Worm (Caenorhabditis elegans) whole organism, midembryonic: ENCODE measurements around the gene oac-55.

Source experiments
- T22C8.4 ChIP-seq: fragments of 200-800 bp; sonication (Bioruptor generic); IDR thresholded peaks from 2 replicates; pipeline ENCODE4 v1.3.6; 2022; ENCODE audit warnings: missing genetic modification characterization, missing compliant biosample characterization
- cog-1 ChIP-seq: sonication (generic microtip); optimal IDR thresholded peaks from 2 replicates; lab custom pipeline; 2016; ENCODE audit warnings: missing genetic modification characterization, missing compliant biosample characterization
- flt-1 ChIP-seq: fragments of 200-800 bp; sonication (Bioruptor generic); IDR thresholded peaks from 2 replicates; pipeline ENCODE4 v1.3.6; 2022; ENCODE audit warnings: missing genetic modification characterization, missing compliant biosample characterization
- klf-2 ChIP-seq: fragments of 200-800 bp; sonication (Bioruptor generic); conservative IDR thresholded peaks from 2 replicates; pipeline ENCODE4 v1.3.6; 2022; ENCODE audit warnings: missing genetic modification reagents, missing genetic modification characterization, missing compliant biosample characterization
- med-1 ChIP-seq: sonication (generic microtip); optimal IDR thresholded peaks from 2 replicates; lab custom pipeline; 2017; ENCODE audit warnings: missing genetic modification characterization, mild to moderate bottlenecking, missing compliant biosample characterization, antibody characterized with exemption, missing genetic modification reagents; ENCODE audit not compliant: insufficient read depth
- ref-1 ChIP-seq: fragments of 200-800 bp; sonication (Bioruptor generic); conservative IDR thresholded peaks from 2 replicates; pipeline ENCODE4 v1.3.6; 2022; ENCODE audit warnings: missing genetic modification reagents, missing genetic modification characterization, missing compliant biosample characterization
- tab-1 ChIP-seq: fragments of 200-800 bp; sonication (Bioruptor generic); IDR thresholded peaks from 2 replicates; pipeline ENCODE4 v1.3.6; 2022; ENCODE audit warnings: missing genetic modification characterization, missing compliant biosample characterization
- ztf-23 ChIP-seq: fragments of 200-800 bp; sonication (Bioruptor generic); IDR thresholded peaks from 2 replicates; pipeline ENCODE4 v1.3.6; 2022; ENCODE audit warnings: missing genetic modification reagents, missing genetic modification characterization, missing compliant biosample characterization
- ztf-29 ChIP-seq: fragments of 200-800 bp; sonication (Bioruptor generic); IDR thresholded peaks from 2 replicates; pipeline ENCODE4 v1.3.6; 2022; ENCODE audit warnings: missing genetic modification reagents, missing genetic modification characterization, missing compliant biosample characterization

ce11 chrV:3805961-3806360, 45.0 kb downstream of the oac-55 start, which contains the start of gene srw-7:
- TF ChIP-seq klf-2 (GFP tag; lab: Robert Waterston, UW): no peak
- TF ChIP-seq T22C8.4: no peak
- no peak for TF ChIP-seq cog-1 (tag; lab: Kevin White, UChicago)
- TF ChIP-seq ztf-29 (GFP tag; lab: Robert Waterston, UW): no peak
- TF ChIP-seq med-1 (GFP tag; lab: Kevin White, UChicago): no peak
- TF ChIP-seq ref-1: no peak
- no peak for TF ChIP-seq tab-1 (GFP tag; lab: Robert Waterston, UW)
- TF ChIP-seq ztf-23 (GFP tag; lab: Robert Waterston, UW): no peak
- no peak for TF ChIP-seq flt-1 (GFP tag; lab: Robert Waterston, UW)
